Worm (Caenorhabditis elegans) whole organism, late embryonic: Measurements from ENCODE around the gene F31D4.2.

Source experiments
- F13H6.1 ChIP-seq: sonication (generic microtip); optimal IDR thresholded peaks from 2 replicates; lab custom pipeline; 2016; ENCODE audit warnings: missing genetic modification characterization, missing compliant biosample characterization
- K02D7.2 ChIP-seq: sonication (generic microtip); optimal IDR thresholded peaks from 2 replicates; lab custom pipeline; 2017; ENCODE audit warnings: mild to moderate bottlenecking, missing genetic modification characterization, missing compliant biosample characterization
- T23F11.4 ChIP-seq: fragments of 200-800 bp; sonication (Bioruptor generic); optimal IDR thresholded peaks from 2 replicates; lab custom pipeline; 2018; ENCODE audit warnings: mild to moderate bottlenecking, missing genetic modification characterization, missing compliant biosample characterization
- ama-1 ChIP-seq: fragments of 150-350 bp; optimal IDR thresholded peaks from 2 replicates; lab custom pipeline; 2014
- ceh-9 ChIP-seq: sonication (generic microtip); optimal IDR thresholded peaks from 2 replicates; lab custom pipeline; 2016; ENCODE audit warnings: mild to moderate bottlenecking, missing genetic modification characterization, inconsistent platforms, missing compliant biosample characterization
- dve-1 ChIP-seq: sonication (generic microtip); optimal IDR thresholded peaks from 2 replicates; lab custom pipeline; 2017; ENCODE audit warnings: antibody characterized with exemption, mild to moderate bottlenecking, missing genetic modification characterization, missing compliant biosample characterization
- ets-4 ChIP-seq: sonication (generic microtip); optimal IDR thresholded peaks from 2 replicates; lab custom pipeline; 2016; ENCODE audit warnings: missing genetic modification characterization, missing compliant biosample characterization
- lin-11 ChIP-seq: fragments of 200-800 bp; sonication (Bioruptor generic); optimal IDR thresholded peaks from 2 replicates; lab custom pipeline; 2018; ENCODE audit warnings: mild to moderate bottlenecking, missing genetic modification characterization, missing compliant biosample characterization
- nhr-11 ChIP-seq: fragments of 150-350 bp; optimal IDR thresholded peaks from 2 replicates; lab custom pipeline; 2014; ENCODE audit warnings: missing biosample characterization, missing genetic modification characterization
- pat-9 ChIP-seq: fragments of 200-800 bp; sonication (Bioruptor generic); optimal IDR thresholded peaks from 2 replicates; lab custom pipeline; 2018; ENCODE audit warnings: mild to moderate bottlenecking, missing genetic modification characterization, moderate library complexity, missing compliant biosample characterization
- pha-4 ChIP-seq: fragments of 150-350 bp; optimal IDR thresholded peaks from 2 replicates; lab custom pipeline; 2018; ENCODE audit warnings: missing biosample characterization, missing genetic modification reagents, missing genetic modification characterization
- pqm-1 ChIP-seq: sonication (generic microtip); optimal IDR thresholded peaks from 2 replicates; lab custom pipeline; 2016; ENCODE audit warnings: missing genetic modification characterization, missing compliant biosample characterization
- ztf-16 ChIP-seq: sonication (generic microtip); optimal IDR thresholded peaks from 2 replicates; lab custom pipeline; 2017; ENCODE audit warnings: missing genetic modification characterization, missing compliant biosample characterization

DNA sequence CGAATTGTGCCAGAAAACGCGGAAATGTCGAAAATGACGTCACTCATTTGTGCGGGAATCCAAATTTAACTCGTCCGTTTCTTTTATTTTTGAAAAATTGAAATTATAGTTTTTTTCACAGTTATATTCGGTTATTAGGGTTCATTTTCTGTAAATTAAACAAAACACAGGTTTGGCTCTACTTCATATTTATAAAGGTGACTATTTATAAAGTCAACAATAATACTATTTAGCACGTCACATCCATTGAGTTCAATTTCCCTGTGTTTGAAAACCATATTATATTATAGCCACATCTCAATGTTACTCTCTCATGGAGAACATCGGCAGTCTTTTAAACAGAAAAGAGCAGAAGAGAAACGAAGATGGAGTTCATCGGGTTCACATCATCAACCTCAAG lies 17.3 kb upstream of the F31D4.2 start, which contains the start of gene twk-35:
- TF ChIP-seq pha-4 (tag; lab: Kevin White, UChicago) (no peak), nhr-11 (tag; lab: Kevin White, UChicago) (no peak), K02D7.2 (tag; lab: Kevin White, UChicago) (no peak), ceh-9 (no peak), F13H6.1 (tag; lab: Kevin White, UChicago) (no peak), ets-4 (tag; lab: Kevin White, UChicago) (no peak), pqm-1 (tag; lab: Kevin White, UChicago) (no peak), dve-1 (tag; lab: Kevin White, UChicago) (no peak), ama-1 (lab: Kevin White, UChicago) (no peak), T23F11.4 (GFP tag; lab: Kevin White, UChicago) (no peak), lin-11 (tag; lab: Kevin White, UChicago) (no peak), ztf-16 (tag; lab: Kevin White, UChicago) (no peak), pat-9 (tag; lab: Kevin White, UChicago) (no peak)
